Fruit fly (Drosophila melanogaster) S2 (cell line): ENCODE measurements around the gene ppk17.

Experiments
- CG8478 ChIP-seq: fragments of >200 bp; optimal IDR thresholded peaks from 2 replicates; lab custom pipeline; 2018
- CTCF ChIP-seq, 2 experiments: fragments of >200 bp; optimal IDR thresholded peaks; 2 replicates each; lab custom pipeline; 2018

- no peak for TF ChIP-seq CG8478 (lab: Kevin White, UChicago)
- no peak for TF ChIP-seq CTCF (optimal IDR thresholded peaks at IDR 0.05; lab: Kevin White, UChicago)
These were observed 48.4 kb upstream of the ppk17 start for dm6 chr2L:16808752-16809151.
